Worm (Caenorhabditis elegans) whole organism, late embryonic: ENCODE data around the gene mut-15.

ENCODE experiments used
- ahr-1 ChIP-seq: sonication (generic microtip); optimal IDR thresholded peaks from 2 replicates; lab custom pipeline; 2016; ENCODE audit warnings: missing genetic modification characterization, missing compliant biosample characterization
- fkh-10 ChIP-seq: fragments of 150-350 bp; optimal IDR thresholded peaks from 2 replicates; lab custom pipeline; 2014; ENCODE audit warnings: missing biosample characterization, missing genetic modification reagents, missing genetic modification characterization
- lin-11 ChIP-seq: fragments of 200-800 bp; sonication (Bioruptor generic); optimal IDR thresholded peaks from 2 replicates; lab custom pipeline; 2018; ENCODE audit warnings: mild to moderate bottlenecking, missing genetic modification characterization, missing compliant biosample characterization
- pag-3 ChIP-seq: sonication (generic microtip); optimal IDR thresholded peaks from 2 replicates; lab custom pipeline; 2016; ENCODE audit warnings: missing compliant biosample characterization, missing genetic modification characterization, borderline replicate concordance
- sox-4 ChIP-seq: sonication (generic microtip); optimal IDR thresholded peaks from 2 replicates; lab custom pipeline; 2017; ENCODE audit warnings: mild to moderate bottlenecking, missing genetic modification characterization, inconsistent platforms, missing compliant biosample characterization

- TF ChIP-seq fkh-10 (GFP tag; lab: Kevin White, UChicago) (no peak), pag-3 (no peak), ahr-1 (tag; lab: Kevin White, UChicago) (no peak), lin-11 (tag; lab: Kevin White, UChicago) (no peak), sox-4 (tag; lab: Kevin White, UChicago) (no peak)
These were observed 8.7 kb upstream of the mut-15 start, which contains the start of gene fil-1 for ce11 chrV:14993620-14994019.
